Worm (Caenorhabditis elegans) whole organism, L2 larva: ENCODE results near the gene cdl-1.

Experiments
- R02D3.7 ChIP-seq: fragments of 150-350 bp; optimal IDR thresholded peaks from 2 replicates; lab custom pipeline; 2014; ENCODE audit warnings: missing biosample characterization, missing genetic modification characterization
- ceh-16 ChIP-seq: fragments of 150-350 bp; optimal IDR thresholded peaks from 2 replicates; lab custom pipeline; 2014; ENCODE audit warnings: missing biosample characterization, missing genetic modification characterization
- dmd-4 ChIP-seq: sonication (generic microtip); optimal IDR thresholded peaks from 2 replicates; lab custom pipeline; 2017; ENCODE audit warnings: missing biosample characterization, missing genetic modification characterization
- fos-1 ChIP-seq: fragments of 150-350 bp; optimal IDR thresholded peaks from 2 replicates; lab custom pipeline; 2014; ENCODE audit warnings: missing biosample characterization, missing genetic modification characterization
- lsy-2 ChIP-seq, 2 experiments: fragments of 150-350 bp in 1 of 2; sonication (generic microtip) in 1 of 2; optimal IDR thresholded peaks; 2 replicates each; lab custom pipeline; 2014 to 2017; ENCODE audit warnings: missing biosample characterization in 2 of 2, missing genetic modification characterization in 2 of 2
- mdl-1 ChIP-seq, 2 experiments: fragments of 150-350 bp in 1 of 2; sonication (generic microtip) in 1 of 2; optimal IDR thresholded peaks; 2 replicates each; lab custom pipeline; 2017; ENCODE audit warnings: missing biosample characterization in 2 of 2, missing genetic modification characterization in 2 of 2
- nhr-10 ChIP-seq: sonication (generic microtip); optimal IDR thresholded peaks from 2 replicates; lab custom pipeline; 2017; ENCODE audit warnings: missing biosample characterization, missing genetic modification characterization
- snpc-4 ChIP-seq: fragments of 150-350 bp; optimal IDR thresholded peaks from 2 replicates; lab custom pipeline; 2014; ENCODE audit warnings: missing biosample characterization, missing genetic modification characterization
- unc-39 ChIP-seq: fragments of 150-350 bp; optimal IDR thresholded peaks from 2 replicates; lab custom pipeline; 2014; ENCODE audit warnings: missing biosample characterization, missing genetic modification characterization
- unc-62 ChIP-seq: fragments of 150-350 bp; optimal IDR thresholded peaks from 2 replicates; lab custom pipeline; 2014; ENCODE audit warnings: missing biosample characterization, missing genetic modification reagents, missing genetic modification characterization
- ztf-11 ChIP-seq: sonication (generic microtip); optimal IDR thresholded peaks from 2 replicates; lab custom pipeline; 2017; ENCODE audit warnings: missing biosample characterization, missing genetic modification characterization

ce11 chrII:10824046-10824445 is 38.8 kb downstream of the cdl-1 start, which contains the start of the genes R06F6.12 and mix-1:
- TF ChIP-seq unc-62 (GFP tag; lab: Kevin White, UChicago) (no peak), fos-1 (no peak), snpc-4 (tag; lab: Kevin White, UChicago) (no peak), R02D3.7 (tag; lab: Kevin White, UChicago) (no peak), lsy-2 (tag; optimal IDR thresholded peaks at IDR 0.05; lab: Kevin White, UChicago) (peak; percentile 54 to 83), mdl-1 (tag; optimal IDR thresholded peaks at IDR 0.05; lab: Kevin White, UChicago) (no peak), ztf-11 (tag; lab: Kevin White, UChicago) (no peak), nhr-10 (tag; lab: Kevin White, UChicago) (no peak), unc-39 (tag; lab: Kevin White, UChicago) (no peak), dmd-4 (no peak), ceh-16 (no peak)
